Worm (Caenorhabditis elegans): ENCODE results near the gene ucp-4.

DNA sequence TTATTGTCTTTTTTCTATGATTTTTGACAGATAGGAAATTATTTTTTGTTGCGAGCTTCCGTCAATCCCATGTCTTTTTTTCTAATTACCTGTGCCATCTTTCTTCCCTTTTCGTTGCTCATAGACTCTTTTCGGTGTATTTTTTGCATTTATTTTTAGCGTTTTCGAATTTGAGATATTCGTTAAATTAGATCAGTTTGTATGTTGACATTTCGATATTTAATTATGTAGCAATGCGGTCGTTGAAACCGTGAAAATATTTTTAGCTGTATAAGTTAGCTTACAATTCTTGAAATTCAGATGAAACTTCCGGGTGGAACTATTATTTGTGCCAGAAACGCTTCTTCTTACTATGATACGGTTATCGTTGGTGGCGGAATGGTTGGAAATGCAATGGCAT, 2.4 kb downstream of the ucp-4 start, which contains the start of gene coq-6:
- TF ChIP-seq ceh-40 (GFP tag; IDR thresholded peaks at IDR 0.05): no peak
- TF ChIP-seq snpc-4 (GFP tag; optimal IDR thresholded peaks at IDR 0.05): no peak
- TF ChIP-seq snpc-4 (tag; optimal IDR thresholded peaks at IDR 0.05): no peak

All from whole organism, young adult.